Worm (Caenorhabditis elegans) whole organism, late embryonic: ENCODE results near the gene ZK1240.1.

ENCODE experiments used
- K02D7.2 ChIP-seq: sonication (generic microtip); optimal IDR thresholded peaks from 2 replicates; lab custom pipeline; 2017; ENCODE audit warnings: mild to moderate bottlenecking, missing genetic modification characterization, missing compliant biosample characterization
- Y22D7AL.16 ChIP-seq: sonication (generic microtip); optimal IDR thresholded peaks from 2 replicates; lab custom pipeline; 2016; ENCODE audit warnings: missing genetic modification characterization, missing compliant biosample characterization
- ama-1 ChIP-seq: fragments of 150-350 bp; optimal IDR thresholded peaks from 2 replicates; lab custom pipeline; 2014
- ceh-2 ChIP-seq: sonication (generic microtip); optimal IDR thresholded peaks from 2 replicates; lab custom pipeline; 2016; ENCODE audit warnings: missing genotype, missing genetic modification characterization, missing compliant biosample characterization
- ceh-31 ChIP-seq: sonication (generic microtip); optimal IDR thresholded peaks from 2 replicates; lab custom pipeline; 2016; ENCODE audit warnings: missing genetic modification characterization, missing compliant biosample characterization
- dve-1 ChIP-seq: sonication (generic microtip); optimal IDR thresholded peaks from 2 replicates; lab custom pipeline; 2017; ENCODE audit warnings: antibody characterized with exemption, mild to moderate bottlenecking, missing genetic modification characterization, missing compliant biosample characterization
- elt-2 ChIP-seq: sonication (generic microtip); optimal IDR thresholded peaks from 2 replicates; lab custom pipeline; 2016; ENCODE audit warnings: missing genetic modification reagents, missing genetic modification characterization, missing compliant biosample characterization
- hlh-13 ChIP-seq: fragments of 200-800 bp; sonication (Bioruptor generic); optimal IDR thresholded peaks from 2 replicates; lab custom pipeline; 2018; ENCODE audit warnings: mild to moderate bottlenecking, missing genetic modification characterization, missing compliant biosample characterization
- pqm-1 ChIP-seq: sonication (generic microtip); optimal IDR thresholded peaks from 2 replicates; lab custom pipeline; 2016; ENCODE audit warnings: missing genetic modification characterization, missing compliant biosample characterization
- ztf-16 ChIP-seq: sonication (generic microtip); optimal IDR thresholded peaks from 2 replicates; lab custom pipeline; 2017; ENCODE audit warnings: missing genetic modification characterization, missing compliant biosample characterization

- TF ChIP-seq elt-2 (tag; lab: Kevin White, UChicago) (no peak), pqm-1 (tag; lab: Kevin White, UChicago) (no peak), ceh-31 (tag; lab: Kevin White, UChicago) (no peak), ztf-16 (no peak), K02D7.2 (tag; lab: Kevin White, UChicago) (no peak), dve-1 (tag; lab: Kevin White, UChicago) (no peak), ceh-2 (tag; lab: Kevin White, UChicago) (no peak), hlh-13 (no peak), ama-1 (lab: Kevin White, UChicago) (no peak), Y22D7AL.16 (no peak)
These were observed 23.7 kb upstream of the ZK1240.1 start for ce11 chrII:2305507-2305906.
